Fruit fly (Drosophila melanogaster) whole organism, pupa: ENCODE measurements around the gene CG31191.

ENCODE experiments used
- CG10348 ChIP-seq: fragments of 200-800 bp; sonication (Bioruptor generic); IDR thresholded peaks from 2 replicates; pipeline ENCODE4 v1.3.6; 2022; ENCODE audit warnings: missing biosample characterization, missing genetic modification characterization
- CG12605 ChIP-seq: fragments of 200-800 bp; sonication (Bioruptor generic); IDR thresholded peaks from 2 replicates; pipeline ENCODE4 v1.3.6; 2022; ENCODE audit warnings: missing biosample characterization, missing genetic modification characterization
- CG34367 ChIP-seq: fragments of 200-800 bp; sonication (Bioruptor generic); optimal IDR thresholded peaks from 2 replicates; lab custom pipeline; 2018; ENCODE audit warnings: missing biosample characterization, mild to moderate bottlenecking, missing genetic modification characterization
- CG4496 ChIP-seq: fragments of 200-800 bp; sonication (Bioruptor generic); IDR thresholded peaks from 3 replicates; pipeline ENCODE4 v1.3.6; 2022; ENCODE audit warnings: missing biosample characterization, missing genetic modification characterization
- CG8159 ChIP-seq: fragments of 200-800 bp; sonication (Bioruptor generic); optimal IDR thresholded peaks from 3 replicates; lab custom pipeline; 2018; ENCODE audit warnings: missing biosample characterization, mild to moderate bottlenecking, missing genetic modification characterization, moderate library complexity
- D1 ChIP-seq: fragments of 200-800 bp; sonication (Bioruptor generic); optimal IDR thresholded peaks from 2 replicates; lab custom pipeline; 2018; ENCODE audit warnings: missing biosample characterization, mild to moderate bottlenecking, missing genetic modification characterization, moderate library complexity
- fd96Ca ChIP-seq: fragments of 200-800 bp; sonication (Bioruptor generic); IDR thresholded peaks from 3 replicates; pipeline ENCODE4 v1.3.6; 2022; ENCODE audit warnings: missing biosample characterization, missing genetic modification characterization

DNA sequence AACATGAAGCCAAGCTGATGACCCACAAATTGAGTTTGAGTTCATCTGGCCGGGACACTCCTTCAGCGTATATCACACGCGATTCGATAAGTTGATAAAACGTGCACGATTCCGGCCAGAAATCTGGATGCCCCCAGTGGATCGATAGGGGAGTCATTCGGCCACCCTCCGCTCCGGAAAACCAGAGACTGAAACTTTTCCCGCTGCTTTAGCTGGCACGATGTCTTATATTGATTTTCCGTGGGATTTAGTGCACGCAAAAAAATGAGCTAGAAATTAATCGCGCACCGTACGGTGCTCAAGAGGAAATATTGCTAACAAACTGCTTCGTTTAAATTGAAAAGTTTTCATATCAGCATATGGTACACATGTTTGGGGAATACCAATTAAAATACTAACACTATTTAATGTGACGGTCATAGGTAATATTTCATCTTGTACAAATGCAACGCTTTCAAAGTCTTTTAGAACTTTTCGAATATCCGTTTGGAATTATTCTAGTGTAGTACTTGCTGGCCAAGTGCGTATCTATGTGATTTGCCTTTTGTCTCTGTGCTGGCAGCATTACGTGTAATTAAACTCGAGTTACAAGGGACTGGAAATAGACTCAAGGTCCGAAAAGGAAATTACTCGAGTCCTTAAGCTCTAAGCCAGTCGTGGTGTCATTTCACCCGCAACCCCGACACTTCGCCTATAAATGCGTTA, 10.8 kb upstream of the CG31191 start:
- TF ChIP-seq CG10348 (GFP tag; lab: Robert Waterston, UW): no peak
- TF ChIP-seq fd96Ca (GFP tag; lab: Robert Waterston, UW): no peak
- no peak for TF ChIP-seq D1 (tag; lab: Kevin White, UChicago)
- no peak for TF ChIP-seq CG12605
- no peak for TF ChIP-seq CG8159 (tag; lab: Kevin White, UChicago)
- no peak for TF ChIP-seq CG4496 (GFP tag; lab: Robert Waterston, UW)
- no peak for TF ChIP-seq CG34367
